Worm (Caenorhabditis elegans) whole organism, L1 larva: ENCODE data around the gene C35A5.11.

ENCODE experiments used
- alr-1 ChIP-seq: fragments of 200-800 bp; sonication (Bioruptor generic); optimal IDR thresholded peaks from 2 replicates; lab custom pipeline; 2018; ENCODE audit warnings: borderline replicate concordance, mild to moderate bottlenecking, missing genetic modification characterization, missing compliant biosample characterization
- ceh-82 ChIP-seq, 3 experiments: fragments of 150-350 bp in 1 of 3; sonication (generic microtip) in 2 of 3; optimal IDR thresholded peaks; 2 replicates each; lab custom pipeline; 2014 to 2017; ENCODE audit warnings: missing biosample characterization in 3 of 3, missing genetic modification characterization in 3 of 3
- ceh-90 ChIP-seq: sonication (generic microtip); optimal IDR thresholded peaks from 2 replicates; lab custom pipeline; 2016; ENCODE audit warnings: missing genetic modification characterization, missing compliant biosample characterization
- dpl-1 ChIP-seq, 3 experiments: fragments of 150-350 bp in 2 of 3; sonication (generic microtip) in 1 of 3; optimal IDR thresholded peaks; 2 replicates each; lab custom pipeline; 2014 to 2017; ENCODE audit warnings: missing biosample characterization in 3 of 3, missing genetic modification characterization in 3 of 3, missing genetic modification reagents in 3 of 3
- fkh-10 ChIP-seq: sonication (generic microtip); optimal IDR thresholded peaks from 2 replicates; lab custom pipeline; 2017; ENCODE audit warnings: missing biosample characterization, missing genetic modification reagents, missing genetic modification characterization
- lin-39 ChIP-seq: fragments of 150-350 bp; optimal IDR thresholded peaks from 2 replicates; lab custom pipeline; 2014; ENCODE audit warnings: missing biosample characterization, missing genetic modification reagents, missing genetic modification characterization
- nhr-11 ChIP-seq: fragments of 150-350 bp; optimal IDR thresholded peaks from 2 replicates; lab custom pipeline; 2014; ENCODE audit warnings: missing biosample characterization, missing genetic modification characterization
- nhr-76 ChIP-seq: sonication (generic microtip); optimal IDR thresholded peaks from 2 replicates; lab custom pipeline; 2017; ENCODE audit warnings: missing biosample characterization, missing genetic modification characterization
- nhr-84 ChIP-seq: sonication (generic microtip); optimal IDR thresholded peaks from 2 replicates; lab custom pipeline; 2017; ENCODE audit warnings: missing biosample characterization, missing genetic modification characterization
- rnt-1 ChIP-seq: sonication (generic microtip); optimal IDR thresholded peaks from 2 replicates; lab custom pipeline; 2016; ENCODE audit warnings: mild to moderate bottlenecking, missing genetic modification characterization, moderate library complexity, missing compliant biosample characterization
- unc-130 ChIP-seq: fragments of 150-350 bp; optimal IDR thresholded peaks from 2 replicates; lab custom pipeline; 2017; ENCODE audit warnings: missing biosample characterization, missing genetic modification characterization, inconsistent platforms
- unc-62 ChIP-seq: fragments of 150-350 bp; optimal IDR thresholded peaks from 2 replicates; lab custom pipeline; 2014; ENCODE audit warnings: missing biosample characterization, missing genetic modification reagents, missing genetic modification characterization

- no peak for TF ChIP-seq lin-39
- no peak for TF ChIP-seq ceh-90 (tag; lab: Kevin White, UChicago)
- no peak for TF ChIP-seq nhr-76 (tag; lab: Kevin White, UChicago)
- no peak for TF ChIP-seq ceh-82 (tag; optimal IDR thresholded peaks at IDR 0.05; lab: Kevin White, UChicago)
- TF ChIP-seq nhr-11 (tag; lab: Kevin White, UChicago): no peak
- TF ChIP-seq dpl-1 (GFP tag; optimal IDR thresholded peaks at IDR 0.05; lab: Kevin White, UChicago): no peak
- TF ChIP-seq nhr-84 (tag; lab: Kevin White, UChicago): no peak
- no peak for TF ChIP-seq rnt-1 (tag; lab: Kevin White, UChicago)
- no peak for TF ChIP-seq alr-1
- TF ChIP-seq fkh-10: no peak
- TF ChIP-seq unc-130 (tag; lab: Kevin White, UChicago): no peak
- TF ChIP-seq unc-62 (GFP tag; lab: Kevin White, UChicago): no peak
Measured at ce11 chrV:10468190-10468589, 34.7 kb downstream of the C35A5.11 start, which contains the start of gene egl-9.
